Worm (Caenorhabditis elegans) whole organism, L3 larva: ENCODE results near the gene Y54E2A.5.

Experiments
- daf-12 ChIP-seq: fragments of 150-350 bp; optimal IDR thresholded peaks from 2 replicates; lab custom pipeline; 2014; ENCODE audit warnings: missing biosample characterization, missing genetic modification reagents, missing genetic modification characterization
- elt-1 ChIP-seq: fragments of 150-350 bp; optimal IDR thresholded peaks from 2 replicates; lab custom pipeline; 2014; ENCODE audit warnings: missing biosample characterization, missing genetic modification characterization
- elt-3 ChIP-seq, 3 experiments: fragments of 150-350 bp in 1 of 3; sonication (generic microtip) in 2 of 3; optimal IDR thresholded peaks; 2 replicates in 2 of 3; 4 replicates in 1 of 3; lab custom pipeline; 2014 to 2017; ENCODE audit warnings: missing biosample characterization in 3 of 3, missing genetic modification characterization in 3 of 3
- hmg-11 ChIP-seq: sonication (generic microtip); optimal IDR thresholded peaks from 2 replicates; lab custom pipeline; 2016; ENCODE audit warnings: missing genetic modification characterization, missing compliant biosample characterization
- lin-39 ChIP-seq: fragments of 150-350 bp; optimal IDR thresholded peaks from 2 replicates; lab custom pipeline; 2018; ENCODE audit warnings: missing biosample characterization, missing genetic modification reagents, missing genetic modification characterization
- nhr-11 ChIP-seq: fragments of 150-350 bp; optimal IDR thresholded peaks from 2 replicates; lab custom pipeline; 2014; ENCODE audit warnings: missing biosample characterization, missing genetic modification characterization
- nhr-23 ChIP-seq: fragments of 150-350 bp; optimal IDR thresholded peaks from 2 replicates; lab custom pipeline; 2014; ENCODE audit warnings: missing biosample characterization, missing genetic modification reagents, missing genetic modification characterization
- nhr-237 ChIP-seq: fragments of 150-350 bp; optimal IDR thresholded peaks from 2 replicates; lab custom pipeline; 2014; ENCODE audit warnings: missing biosample characterization, missing genetic modification characterization
- nhr-25 ChIP-seq: sonication (generic microtip); optimal IDR thresholded peaks from 2 replicates; lab custom pipeline; 2017; ENCODE audit warnings: missing biosample characterization, missing genetic modification characterization
- nhr-67 ChIP-seq: fragments of 150-350 bp; optimal IDR thresholded peaks from 2 replicates; lab custom pipeline; 2014; ENCODE audit warnings: missing biosample characterization, missing genetic modification characterization
- nhr-76 ChIP-seq: fragments of 150-350 bp; sonication (generic microtip); optimal IDR thresholded peaks from 5 replicates; lab custom pipeline; 2014; ENCODE audit warnings: missing biosample characterization, missing genetic modification characterization
- pha-4 ChIP-seq: fragments of 150-350 bp; optimal IDR thresholded peaks from 2 replicates; lab custom pipeline; 2014; ENCODE audit warnings: missing biosample characterization, missing genetic modification reagents, missing genetic modification characterization
- unc-39 ChIP-seq: sonication (generic microtip); optimal IDR thresholded peaks from 4 replicates; lab custom pipeline; 2017; ENCODE audit warnings: missing biosample characterization, missing genetic modification characterization
- ztf-11 ChIP-seq: fragments of 150-350 bp; optimal IDR thresholded peaks from 2 replicates; lab custom pipeline; 2014; ENCODE audit warnings: missing biosample characterization, missing genetic modification characterization

DNA sequence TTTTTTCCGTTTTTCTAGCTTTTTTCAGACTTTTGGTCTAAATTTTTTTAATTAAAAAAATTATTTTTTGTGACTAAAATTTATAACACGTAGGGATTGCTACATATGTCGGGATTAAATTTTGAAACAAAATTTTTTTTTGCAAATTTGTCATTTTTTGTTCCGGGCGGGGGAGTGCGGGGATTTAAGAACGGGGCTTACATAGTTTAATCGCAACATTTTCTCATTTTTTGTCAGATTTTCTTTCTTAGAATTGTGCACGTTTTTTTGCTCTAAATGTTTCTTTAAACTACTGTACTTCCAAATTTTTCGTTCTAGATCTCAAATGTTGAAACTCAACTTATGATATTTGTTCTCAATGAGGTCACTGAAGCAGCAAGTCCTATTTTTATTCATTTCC is 33.1 kb upstream of the Y54E2A.5 start, which contains the start of gene Y54E2A.10:
- no peak for TF ChIP-seq pha-4 (tag; lab: Kevin White, UChicago)
- no peak for TF ChIP-seq lin-39 (tag; lab: Kevin White, UChicago)
- TF ChIP-seq elt-3 (tag; optimal IDR thresholded peaks at IDR 0.05; lab: Kevin White, UChicago): no peak
- no peak for TF ChIP-seq unc-39 (tag; lab: Kevin White, UChicago)
- no peak for TF ChIP-seq ztf-11
- no peak for TF ChIP-seq nhr-237
- no peak for TF ChIP-seq hmg-11
- no peak for TF ChIP-seq elt-1
- TF ChIP-seq nhr-76: no peak
- no peak for TF ChIP-seq nhr-67 (tag; lab: Kevin White, UChicago)
- no peak for TF ChIP-seq nhr-25
- TF ChIP-seq daf-12: no peak
- no peak for TF ChIP-seq nhr-11 (tag; lab: Kevin White, UChicago)
- TF ChIP-seq nhr-23 (tag; lab: Kevin White, UChicago): no peak
